Fruit fly (Drosophila melanogaster) whole organism, embryonic: ENCODE results near the gene dlg1.
A peak's percentile ranks its signal among the peaks of the same experiment; 100 is the strongest.

ENCODE experiments used
- CG1832 ChIP-seq: fragments of 200-800 bp; sonication (Bioruptor generic); optimal IDR thresholded peaks from 2 replicates; lab custom pipeline; 2017; ENCODE audit warnings: missing biosample characterization, mild to moderate bottlenecking, missing genetic modification characterization, inconsistent platforms
- Hmx ChIP-seq: fragments of 200-800 bp; sonication (Bioruptor generic); optimal IDR thresholded peaks from 2 replicates; lab custom pipeline; 2016; ENCODE audit warnings: missing biosample characterization, missing genetic modification characterization
- pita ChIP-seq: fragments of 200-800 bp; sonication (Bioruptor generic); optimal IDR thresholded peaks from 2 replicates; lab custom pipeline; 2017; ENCODE audit warnings: missing biosample characterization, mild to moderate bottlenecking, missing genetic modification characterization
- ranshi ChIP-seq: fragments of 200-800 bp; sonication (Bioruptor generic); IDR thresholded peaks from 2 replicates; pipeline ENCODE4 v1.3.6; 2022; ENCODE audit warnings: missing biosample characterization, missing genetic modification characterization
- sug ChIP-seq: fragments of 200-800 bp; optimal IDR thresholded peaks from 2 replicates; lab custom pipeline; 2019; ENCODE audit warnings: missing biosample characterization, mild to moderate bottlenecking, missing genetic modification characterization, moderate library complexity
- yki ChIP-seq: fragments of >200 bp; optimal IDR thresholded peaks from 3 replicates; lab custom pipeline; 2018
- zen ChIP-seq: fragments of 200-800 bp; sonication (Bioruptor generic); optimal IDR thresholded peaks from 3 replicates; lab custom pipeline; 2018; ENCODE audit warnings: missing biosample characterization, mild to moderate bottlenecking, missing genetic modification characterization, moderate library complexity

- TF ChIP-seq sug (tag; lab: Kevin White, UChicago) (peak; percentile 1), CG1832 (GFP tag; lab: Kevin White, UChicago) (no peak), pita (GFP tag; lab: Kevin White, UChicago) (no peak), Hmx (no peak), ranshi (GFP tag; lab: Robert Waterston, UW) (no peak), zen (tag; lab: Kevin White, UChicago) (no peak), yki (no peak)
Observed at dm6 chrX:11430940-11431339, 61.5 kb downstream of the dlg1 start.
